Worm (Caenorhabditis elegans): ENCODE data around the gene VF13D12L.3.

ce11 chrII:11719533-11719932 is 13.7 kb downstream of the VF13D12L.3 start:
- TF ChIP-seq nhr-77 (tag; optimal IDR thresholded peaks at IDR 0.05), result no peak
- no peak for TF ChIP-seq snpc-4 (tag; optimal IDR thresholded peaks at IDR 0.05)
- TF ChIP-seq ztf-4 (tag; optimal IDR thresholded peaks at IDR 0.05), result no peak
- no peak for TF ChIP-seq jun-1 (tag; optimal IDR thresholded peaks at IDR 0.05)
- TF ChIP-seq lin-15B (tag; optimal IDR thresholded peaks at IDR 0.05), result no peak
- TF ChIP-seq nhr-76 (tag; optimal IDR thresholded peaks at IDR 0.05), result no peak
- no peak for TF ChIP-seq tbx-2 (tag; optimal IDR thresholded peaks at IDR 0.05)
- no peak for TF ChIP-seq ceh-16 (tag; optimal IDR thresholded peaks at IDR 0.05)
- no peak for TF ChIP-seq lin-39 (tag; optimal IDR thresholded peaks at IDR 0.05)

Measured in whole organism, L3 larva.